Worm (Caenorhabditis elegans): Measurements from ENCODE around the gene F35H8.4.

Gene F35H8.4

DNA sequence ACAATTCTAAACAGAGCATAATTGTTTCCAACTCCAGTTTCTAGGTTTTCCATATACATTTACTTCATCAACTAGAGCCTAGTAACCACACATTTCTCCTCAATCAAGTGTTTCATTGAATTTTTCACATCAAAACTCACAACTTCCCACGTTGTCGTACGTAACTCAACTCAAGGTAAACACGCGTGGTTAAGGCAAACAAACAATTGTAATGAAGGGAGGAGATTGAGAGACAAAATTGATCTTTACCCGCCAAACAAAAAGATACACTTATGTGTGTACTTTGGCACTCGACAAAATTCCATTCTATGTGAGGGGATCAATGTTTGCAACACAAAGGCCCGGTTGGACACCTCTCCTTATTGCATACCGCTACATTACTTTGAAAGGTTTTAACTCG lies 45.5 kb upstream of the F35H8.4 start, which contains the start of gene nhr-19 (continued):
- no peak for TF ChIP-seq egl-27 (tag; optimal IDR thresholded peaks at IDR 0.05)
- TF ChIP-seq ztf-11 (tag; optimal IDR thresholded peaks at IDR 0.05) = no peak
- TF ChIP-seq C34B4.2 (tag; optimal IDR thresholded peaks at IDR 0.05) = no peak
- TF ChIP-seq C04F5.9 (tag; optimal IDR thresholded peaks at IDR 0.05) = no peak
- no peak for TF ChIP-seq nhr-71 (tag; optimal IDR thresholded peaks at IDR 0.05)
- TF ChIP-seq nhr-20 (tag; optimal IDR thresholded peaks at IDR 0.05) = peak; percentile 50
- no peak for TF ChIP-seq unc-30 (tag; optimal IDR thresholded peaks at IDR 0.05)
- TF ChIP-seq aha-1 (tag; optimal IDR thresholded peaks at IDR 0.05) = no peak
- TF ChIP-seq aly-2 (tag; optimal IDR thresholded peaks at IDR 0.05) = no peak
- TF ChIP-seq nhr-90 (tag; optimal IDR thresholded peaks at IDR 0.05; ENCODE audit: poor library complexity) = no peak
- TF ChIP-seq sup-37 (GFP tag; optimal IDR thresholded peaks at IDR 0.05) = no peak
- peak; percentile 71 for TF ChIP-seq nhr-19 (GFP tag; conservative IDR thresholded peaks at IDR 0.05)
- TF ChIP-seq nhr-77 (tag; optimal IDR thresholded peaks at IDR 0.05) = no peak
- peak in 1 of 2 experiments; percentile 72 for TF ChIP-seq mdl-1 (tag; optimal IDR thresholded peaks at IDR 0.05)
- TF ChIP-seq zip-4 (GFP tag; optimal IDR thresholded peaks at IDR 0.05) = no peak
- no peak for TF ChIP-seq efl-3 (GFP tag; optimal IDR thresholded peaks at IDR 0.05)
- no peak for TF ChIP-seq zag-1 (tag; optimal IDR thresholded peaks at IDR 0.05)
- no peak for TF ChIP-seq fkh-10 (GFP tag; optimal IDR thresholded peaks at IDR 0.05)
- no peak for TF ChIP-seq swsn-7 (tag; optimal IDR thresholded peaks at IDR 0.05)
- no peak for TF ChIP-seq F16B12.6 (tag; optimal IDR thresholded peaks at IDR 0.05)
- TF ChIP-seq elt-2 (tag; optimal IDR thresholded peaks at IDR 0.05) = no peak
- no peak for TF ChIP-seq mab-9 (GFP tag; IDR thresholded peaks at IDR 0.05)

DNA sequence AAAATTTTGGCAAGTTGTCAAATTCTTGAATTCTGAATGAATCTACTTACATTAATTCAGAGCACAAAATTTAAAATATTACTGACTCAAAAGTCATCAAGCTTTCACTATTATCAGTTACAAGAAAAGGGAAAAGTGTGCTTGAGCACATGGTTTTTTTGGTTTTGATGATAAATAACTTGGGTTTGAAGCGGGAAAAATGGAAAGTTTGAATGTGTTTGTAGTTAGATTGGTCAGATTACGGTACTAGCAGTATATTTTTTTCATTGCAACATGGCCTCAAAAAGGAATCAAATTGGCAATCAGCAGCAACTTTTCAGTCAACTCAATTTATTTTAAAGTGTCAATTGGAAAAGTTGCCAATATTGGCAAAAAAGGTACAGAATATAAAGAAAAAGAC lies 44.9 kb upstream of the F35H8.4 start:
- TF ChIP-seq pqm-1 (tag; optimal IDR thresholded peaks at IDR 0.05) = no peak
- TF ChIP-seq nhr-85 (tag) = no peak
- TF ChIP-seq ama-1 (optimal IDR thresholded peaks at IDR 0.05) = peak; percentile 60

DNA sequence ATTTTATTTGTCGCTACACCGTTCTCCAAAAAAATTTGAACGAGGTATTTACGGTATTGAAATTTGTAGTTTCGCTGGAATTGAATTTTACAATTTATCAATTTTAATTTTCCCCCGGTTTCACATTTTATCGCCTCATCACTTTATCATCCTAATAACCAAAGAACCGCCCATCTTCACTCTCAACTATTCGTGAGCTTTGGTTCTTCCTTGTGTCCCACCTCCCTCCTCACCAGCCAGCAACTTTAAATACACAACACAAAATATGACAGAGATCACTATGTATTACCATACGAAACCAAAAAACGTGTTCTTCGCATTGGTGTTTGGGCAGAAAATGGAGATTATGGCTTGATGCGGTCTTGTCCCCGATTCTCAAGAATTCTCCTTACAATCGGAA lies 44.2 kb upstream of the F35H8.4 start:
- no peak for TF ChIP-seq ets-5 (GFP tag; IDR thresholded peaks at IDR 0.05)
- TF ChIP-seq ama-1 (optimal IDR thresholded peaks at IDR 0.05) = peak; percentile 45
- no peak for TF ChIP-seq ces-1 (GFP tag; optimal IDR thresholded peaks at IDR 0.05)
- peak; percentile 71 for TF ChIP-seq nhr-19 (GFP tag; conservative IDR thresholded peaks at IDR 0.05)
- TF ChIP-seq dpl-1 (GFP tag; optimal IDR thresholded peaks at IDR 0.05) = peak in 1 of 3 experiments; percentile 10
- TF ChIP-seq jun-1 (tag; optimal IDR thresholded peaks at IDR 0.05) = no peak
- TF ChIP-seq unc-30 (tag; optimal IDR thresholded peaks at IDR 0.05) = no peak
- no peak for TF ChIP-seq egl-13 (tag; optimal IDR thresholded peaks at IDR 0.05)
- TF ChIP-seq nhr-84 (tag; optimal IDR thresholded peaks at IDR 0.05) = no peak
- peak; percentile 14 for TF ChIP-seq C16A3.4 (tag; optimal IDR thresholded peaks at IDR 0.05)
- no peak for TF ChIP-seq pag-3 (tag; optimal IDR thresholded peaks at IDR 0.05; ENCODE audit: borderline replicate concordance, insufficient read depth)
- TF ChIP-seq xbp-1 (tag; optimal IDR thresholded peaks at IDR 0.05) = no peak
- TF ChIP-seq lin-14 (GFP tag; optimal IDR thresholded peaks at IDR 0.05) = peak; percentile 8
- TF ChIP-seq alr-1 (tag; optimal IDR thresholded peaks at IDR 0.05; ENCODE audit: borderline replicate concordance) = no peak
- TF ChIP-seq nhr-20 (tag; optimal IDR thresholded peaks at IDR 0.05) = peak; percentile 55
- TF ChIP-seq lin-35 (GFP tag; optimal IDR thresholded peaks at IDR 0.05) = peak in 1 of 2 experiments; percentile 65
- peak; percentile 0 for TF ChIP-seq elt-2 (tag; optimal IDR thresholded peaks at IDR 0.05)
- peak in 1 of 2 experiments; percentile 11 for TF ChIP-seq mdl-1 (tag; optimal IDR thresholded peaks at IDR 0.05)
- no peak for TF ChIP-seq tlp-1 (tag; optimal IDR thresholded peaks at IDR 0.05)
- TF ChIP-seq lsy-2 (tag; optimal IDR thresholded peaks at IDR 0.05) = peak in 1 of 2 experiments; percentile 4
- TF ChIP-seq snu-23 (GFP tag; optimal IDR thresholded peaks at IDR 0.05) = peak; percentile 27
- TF ChIP-seq lin-39 (tag; optimal IDR thresholded peaks at IDR 0.05) = no peak
- peak; percentile 44 for TF ChIP-seq blmp-1 (tag; optimal IDR thresholded peaks at IDR 0.05)
- no peak for TF ChIP-seq ceh-82 (tag; optimal IDR thresholded peaks at IDR 0.05)
- no peak for TF ChIP-seq ceh-8 (GFP tag; optimal IDR thresholded peaks at IDR 0.05)
